Worm (Caenorhabditis elegans) whole organism, L2 larva: ENCODE data around the gene F09E5.3.
A peak's percentile ranks its signal among the peaks of the same experiment; 100 is the strongest.

Source experiments
- C34F6.9 ChIP-seq: fragments of 150-350 bp; optimal IDR thresholded peaks from 2 replicates; lab custom pipeline; 2014; ENCODE audit warnings: missing biosample characterization, missing genetic modification characterization
- F13H6.1 ChIP-seq: sonication (generic microtip); optimal IDR thresholded peaks from 2 replicates; lab custom pipeline; 2016; ENCODE audit warnings: missing genetic modification characterization, missing compliant biosample characterization
- Y55F3AM.14 ChIP-seq: fragments of 200-800 bp; sonication (Bioruptor generic); optimal IDR thresholded peaks from 2 replicates; lab custom pipeline; 2018; ENCODE audit warnings: mild to moderate bottlenecking, missing genetic modification characterization, missing compliant biosample characterization
- ZK546.5 ChIP-seq: sonication (generic microtip); optimal IDR thresholded peaks from 2 replicates; lab custom pipeline; 2017; ENCODE audit warnings: missing biosample characterization, missing genetic modification characterization
- alr-1 ChIP-seq: fragments of 150-350 bp; optimal IDR thresholded peaks from 2 replicates; lab custom pipeline; 2014; ENCODE audit warnings: missing biosample characterization, missing genetic modification characterization
- aly-2 ChIP-seq: fragments of 150-350 bp; optimal IDR thresholded peaks from 2 replicates; lab custom pipeline; 2014; ENCODE audit warnings: missing biosample characterization, missing genetic modification characterization
- ama-1 ChIP-seq: fragments of 150-350 bp; optimal IDR thresholded peaks from 2 replicates; lab custom pipeline; 2018; ENCODE audit warnings: inconsistent platforms
- blmp-1 ChIP-seq: sonication (generic microtip); optimal IDR thresholded peaks from 2 replicates; lab custom pipeline; 2017; ENCODE audit warnings: missing genetic modification characterization, mild to moderate bottlenecking, missing compliant biosample characterization, antibody characterized with exemption, moderate library complexity; ENCODE audit not compliant: insufficient read depth
- crh-2 ChIP-seq: sonication (generic microtip); optimal IDR thresholded peaks from 2 replicates; lab custom pipeline; 2017; ENCODE audit warnings: missing biosample characterization, missing genetic modification characterization
- dmd-4 ChIP-seq: sonication (generic microtip); optimal IDR thresholded peaks from 2 replicates; lab custom pipeline; 2017; ENCODE audit warnings: missing biosample characterization, missing genetic modification characterization
- egl-27 ChIP-seq: sonication (generic microtip); optimal IDR thresholded peaks from 3 replicates; lab custom pipeline; 2017; ENCODE audit warnings: missing biosample characterization, missing genetic modification reagents, missing genetic modification characterization
- elt-1 ChIP-seq: fragments of 150-350 bp; optimal IDR thresholded peaks from 2 replicates; lab custom pipeline; 2014; ENCODE audit warnings: missing biosample characterization, missing genetic modification characterization
- fos-1 ChIP-seq: fragments of 150-350 bp; optimal IDR thresholded peaks from 2 replicates; lab custom pipeline; 2014; ENCODE audit warnings: missing biosample characterization, missing genetic modification characterization
- gmeb-1 ChIP-seq: fragments of 150-350 bp; optimal IDR thresholded peaks from 2 replicates; lab custom pipeline; 2014; ENCODE audit warnings: missing biosample characterization, missing genetic modification characterization
- lin-11 ChIP-seq: fragments of 150-350 bp; sonication (generic microtip); optimal IDR thresholded peaks from 2 replicates; lab custom pipeline; 2014; ENCODE audit warnings: missing biosample characterization, missing genetic modification characterization, inconsistent platforms, mixed read lengths
- lin-13 ChIP-seq: fragments of 150-350 bp; optimal IDR thresholded peaks from 2 replicates; lab custom pipeline; 2014; ENCODE audit warnings: missing biosample characterization, missing genetic modification reagents, missing genetic modification characterization
- lin-39 ChIP-seq: fragments of 150-350 bp; optimal IDR thresholded peaks from 2 replicates; lab custom pipeline; 2014; ENCODE audit warnings: missing biosample characterization, missing genetic modification reagents, missing genetic modification characterization
- lsy-2 ChIP-seq, 2 experiments: fragments of 150-350 bp in 1 of 2; sonication (generic microtip) in 1 of 2; optimal IDR thresholded peaks; 2 replicates each; lab custom pipeline; 2014 to 2017; ENCODE audit warnings: missing biosample characterization in 2 of 2, missing genetic modification characterization in 2 of 2
- mab-5 ChIP-seq: fragments of 150-350 bp; optimal IDR thresholded peaks from 2 replicates; lab custom pipeline; 2014; ENCODE audit warnings: missing biosample characterization, missing genetic modification characterization
- mdl-1 ChIP-seq, 2 experiments: fragments of 150-350 bp in 1 of 2; sonication (generic microtip) in 1 of 2; optimal IDR thresholded peaks; 2 replicates each; lab custom pipeline; 2017; ENCODE audit warnings: missing biosample characterization in 2 of 2, missing genetic modification characterization in 2 of 2
- nhr-10 ChIP-seq: sonication (generic microtip); optimal IDR thresholded peaks from 2 replicates; lab custom pipeline; 2017; ENCODE audit warnings: missing biosample characterization, missing genetic modification characterization
- nhr-11 ChIP-seq: fragments of 150-350 bp; optimal IDR thresholded peaks from 2 replicates; lab custom pipeline; 2014; ENCODE audit warnings: missing biosample characterization, missing genetic modification characterization
- nhr-129 ChIP-seq: fragments of 150-350 bp; optimal IDR thresholded peaks from 2 replicates; lab custom pipeline; 2014; ENCODE audit warnings: missing biosample characterization, missing genetic modification characterization
- nhr-21 ChIP-seq: fragments of 150-350 bp; optimal IDR thresholded peaks from 2 replicates; lab custom pipeline; 2014; ENCODE audit warnings: missing biosample characterization, missing genetic modification characterization
- nhr-23 ChIP-seq: fragments of 150-350 bp; optimal IDR thresholded peaks from 2 replicates; lab custom pipeline; 2014; ENCODE audit warnings: missing biosample characterization, missing genetic modification reagents, missing genetic modification characterization
- nhr-237 ChIP-seq: fragments of 150-350 bp; optimal IDR thresholded peaks from 2 replicates; lab custom pipeline; 2014; ENCODE audit warnings: missing biosample characterization, missing genetic modification characterization
- nhr-25 ChIP-seq: fragments of 150-350 bp; sonication (generic microtip); optimal IDR thresholded peaks from 3 replicates; lab custom pipeline; 2014; ENCODE audit warnings: missing biosample characterization, missing genetic modification characterization
- nhr-6 ChIP-seq: fragments of 150-350 bp; optimal IDR thresholded peaks from 2 replicates; lab custom pipeline; 2014; ENCODE audit warnings: missing biosample characterization, missing genetic modification characterization
- nhr-77 ChIP-seq: fragments of 150-350 bp; optimal IDR thresholded peaks from 2 replicates; lab custom pipeline; 2014; ENCODE audit warnings: missing biosample characterization, missing genetic modification characterization
- peb-1 ChIP-seq: fragments of 150-350 bp; optimal IDR thresholded peaks from 2 replicates; lab custom pipeline; 2014; ENCODE audit warnings: missing biosample characterization, missing genetic modification characterization
- sem-4 ChIP-seq: fragments of 150-350 bp; optimal IDR thresholded peaks from 2 replicates; lab custom pipeline; 2014; ENCODE audit warnings: missing biosample characterization, missing genetic modification reagents, missing genetic modification characterization
- sma-3 ChIP-seq: sonication (generic microtip); optimal IDR thresholded peaks from 2 replicates; lab custom pipeline; 2016; ENCODE audit warnings: missing genetic modification reagents, missing genetic modification characterization, missing compliant biosample characterization
- sma-9 ChIP-seq, 2 experiments: fragments of 150-350 bp in 1 of 2; sonication (generic microtip) in 1 of 2; optimal IDR thresholded peaks; 2 replicates each; lab custom pipeline; 2014 to 2016; ENCODE audit warnings: missing genetic modification characterization in 2 of 2, mild to moderate bottlenecking in 1 of 2, missing biosample characterization in 1 of 2, missing compliant biosample characterization in 1 of 2, missing genetic modification reagents in 1 of 2, moderate library complexity in 1 of 2
- snpc-4 ChIP-seq: fragments of 150-350 bp; optimal IDR thresholded peaks from 2 replicates; lab custom pipeline; 2014; ENCODE audit warnings: missing biosample characterization, missing genetic modification characterization
- unc-39 ChIP-seq: fragments of 150-350 bp; optimal IDR thresholded peaks from 2 replicates; lab custom pipeline; 2014; ENCODE audit warnings: missing biosample characterization, missing genetic modification characterization
- unc-55 ChIP-seq: fragments of 150-350 bp; sonication (generic microtip); optimal IDR thresholded peaks from 3 replicates; lab custom pipeline; 2014; ENCODE audit warnings: missing biosample characterization, missing genetic modification reagents, missing genetic modification characterization
- zag-1 ChIP-seq: fragments of 150-350 bp; optimal IDR thresholded peaks from 2 replicates; lab custom pipeline; 2014; ENCODE audit warnings: missing biosample characterization, missing genetic modification characterization
- ztf-1 ChIP-seq: fragments of 200-800 bp; sonication (Bioruptor generic); conservative IDR thresholded peaks from 2 replicates; pipeline ENCODE4 v1.3.6; 2022; ENCODE audit warnings: missing genetic modification characterization, missing compliant biosample characterization
- ztf-11 ChIP-seq: sonication (generic microtip); optimal IDR thresholded peaks from 2 replicates; lab custom pipeline; 2017; ENCODE audit warnings: missing biosample characterization, missing genetic modification characterization
- ztf-4 ChIP-seq: fragments of 150-350 bp; optimal IDR thresholded peaks from 2 replicates; lab custom pipeline; 2014; ENCODE audit warnings: missing biosample characterization, missing genetic modification characterization

Gene F09E5.3

ce11 chrII:5324653-5325052 lies 49.1 kb upstream of the F09E5.3 start:
- TF ChIP-seq nhr-25 (tag; lab: Kevin White, UChicago): peak; percentile 65
- TF ChIP-seq nhr-10: no peak
- TF ChIP-seq, all 48 proteins: peak for 1

- peak; percentile 83 for TF ChIP-seq F13H6.1 (tag; lab: Kevin White, UChicago)
- TF ChIP-seq snpc-4 (tag; lab: Kevin White, UChicago): no peak
- no peak for TF ChIP-seq aly-2 (tag; lab: Kevin White, UChicago)
- TF ChIP-seq unc-55: peak; percentile 81
- peak; percentile 4 for TF ChIP-seq lin-11
- no peak for TF ChIP-seq ztf-11 (tag; lab: Kevin White, UChicago)
- TF ChIP-seq mdl-1 (tag; optimal IDR thresholded peaks at IDR 0.05; lab: Kevin White, UChicago): peak; percentile 21 to 67
- TF ChIP-seq egl-27 (tag; lab: Kevin White, UChicago): peak; percentile 78
- TF ChIP-seq alr-1 (tag; lab: Kevin White, UChicago): peak; percentile 11
- peak; percentile 77 for TF ChIP-seq zag-1 (tag; lab: Kevin White, UChicago)
- peak; percentile 90 for TF ChIP-seq C34F6.9
- peak; percentile 15 for TF ChIP-seq sma-3 (GFP tag; lab: Kevin White, UChicago)
- TF ChIP-seq crh-2 (tag; lab: Kevin White, UChicago): peak; percentile 93
- peak; percentile 68 for TF ChIP-seq fos-1 (tag; lab: Kevin White, UChicago)
- peak; percentile 24 for TF ChIP-seq sem-4 (tag; lab: Kevin White, UChicago)
- TF ChIP-seq nhr-23 (tag; lab: Kevin White, UChicago): no peak
- TF ChIP-seq Y55F3AM.14 (GFP tag; lab: Kevin White, UChicago): peak; percentile 30
- peak; percentile 19 for TF ChIP-seq nhr-6
- peak; percentile 33 to 76 for TF ChIP-seq lsy-2 (tag; optimal IDR thresholded peaks at IDR 0.05; lab: Kevin White, UChicago)
- no peak for TF ChIP-seq unc-39 (tag; lab: Kevin White, UChicago)
- TF ChIP-seq ztf-4 (tag; lab: Kevin White, UChicago): peak; percentile 30
- TF ChIP-seq nhr-21 (tag; lab: Kevin White, UChicago): peak; percentile 52
- peak; percentile 85 for TF ChIP-seq sma-9 (GFP tag; optimal IDR thresholded peaks at IDR 0.05; lab: Kevin White, UChicago)
- TF ChIP-seq sma-9 (tag; optimal IDR thresholded peaks at IDR 0.05; lab: Kevin White, UChicago): peak; percentile 21
- TF ChIP-seq nhr-129 (tag; lab: Kevin White, UChicago): peak; percentile 91
Measured at ce11 chrII:5326024-5326627, 47.7 kb upstream of the F09E5.3 start.

ce11 chrII:5326891-5327290 lies 46.9 kb upstream of the F09E5.3 start:
- TF ChIP-seq sma-9 (GFP tag; optimal IDR thresholded peaks at IDR 0.05; lab: Kevin White, UChicago) (peak; percentile 17), sma-9 (tag; optimal IDR thresholded peaks at IDR 0.05; lab: Kevin White, UChicago) (no peak), gmeb-1 (no peak)

ce11 chrII:5328912-5329311 lies 44.9 kb upstream of the F09E5.3 start:
- TF ChIP-seq dmd-4 (tag; lab: Kevin White, UChicago) (no peak), sma-3 (GFP tag; lab: Kevin White, UChicago) (no peak), F13H6.1 (tag; lab: Kevin White, UChicago) (no peak), elt-1 (tag; lab: Kevin White, UChicago) (peak; percentile 25), crh-2 (tag; lab: Kevin White, UChicago) (no peak), lsy-2 (tag; optimal IDR thresholded peaks at IDR 0.05; lab: Kevin White, UChicago) (peak in 1 of 2 experiments; percentile 2), unc-55 (no peak), mdl-1 (tag; optimal IDR thresholded peaks at IDR 0.05; lab: Kevin White, UChicago) (no peak), ZK546.5 (tag; lab: Kevin White, UChicago) (no peak), ztf-1 (no peak), lin-11 (no peak), lin-39 (tag; lab: Kevin White, UChicago) (no peak), sma-9 (GFP tag; optimal IDR thresholded peaks at IDR 0.05; lab: Kevin White, UChicago) (peak; percentile 3), sma-9 (tag; optimal IDR thresholded peaks at IDR 0.05; lab: Kevin White, UChicago) (no peak), nhr-21 (tag; lab: Kevin White, UChicago) (peak; percentile 28)

ce11 chrII:5330206-5330686 lies 43.6 kb upstream of the F09E5.3 start:
- TF ChIP-seq fos-1 (tag; lab: Kevin White, UChicago): peak; percentile 94
- peak; percentile 85 for TF ChIP-seq C34F6.9
- TF ChIP-seq lin-13: peak; percentile 67
- peak; percentile 83 for TF ChIP-seq sem-4 (tag; lab: Kevin White, UChicago)
- TF ChIP-seq mab-5 (tag; lab: Kevin White, UChicago): peak; percentile 39
- TF ChIP-seq unc-55: peak; percentile 84
- peak; percentile 48 for TF ChIP-seq ama-1 (lab: Kevin White, UChicago)
- no peak for TF ChIP-seq dmd-4 (tag; lab: Kevin White, UChicago)
- peak; percentile 77 for TF ChIP-seq Y55F3AM.14 (GFP tag; lab: Kevin White, UChicago)
- no peak for TF ChIP-seq nhr-11 (tag; lab: Kevin White, UChicago)
- peak; percentile 98 for TF ChIP-seq sma-9 (GFP tag; optimal IDR thresholded peaks at IDR 0.05; lab: Kevin White, UChicago)
- TF ChIP-seq sma-9 (tag; optimal IDR thresholded peaks at IDR 0.05; lab: Kevin White, UChicago): peak; percentile 82
- peak; percentile 44 for TF ChIP-seq nhr-77 (tag; lab: Kevin White, UChicago)
- TF ChIP-seq zag-1 (tag; lab: Kevin White, UChicago): no peak
- no peak for TF ChIP-seq aly-2 (tag; lab: Kevin White, UChicago)
- TF ChIP-seq nhr-129 (tag; lab: Kevin White, UChicago): peak; percentile 90
- TF ChIP-seq nhr-237: no peak
- TF ChIP-seq peb-1: no peak
- TF ChIP-seq sma-3 (GFP tag; lab: Kevin White, UChicago): peak; percentile 95
- TF ChIP-seq blmp-1: peak; percentile 69
- peak; percentile 4 for TF ChIP-seq snpc-4 (tag; lab: Kevin White, UChicago)
- TF ChIP-seq ZK546.5 (tag; lab: Kevin White, UChicago): no peak
- TF ChIP-seq nhr-23 (tag; lab: Kevin White, UChicago): no peak
- TF ChIP-seq crh-2 (tag; lab: Kevin White, UChicago): peak; percentile 87
- TF ChIP-seq lin-11: no peak
